Worm (Caenorhabditis elegans): Measurements from ENCODE around the gene srj-11.
A peak's percentile ranks its signal among the peaks of the same experiment; 100 is the strongest.

srj-11 gene

DNA sequence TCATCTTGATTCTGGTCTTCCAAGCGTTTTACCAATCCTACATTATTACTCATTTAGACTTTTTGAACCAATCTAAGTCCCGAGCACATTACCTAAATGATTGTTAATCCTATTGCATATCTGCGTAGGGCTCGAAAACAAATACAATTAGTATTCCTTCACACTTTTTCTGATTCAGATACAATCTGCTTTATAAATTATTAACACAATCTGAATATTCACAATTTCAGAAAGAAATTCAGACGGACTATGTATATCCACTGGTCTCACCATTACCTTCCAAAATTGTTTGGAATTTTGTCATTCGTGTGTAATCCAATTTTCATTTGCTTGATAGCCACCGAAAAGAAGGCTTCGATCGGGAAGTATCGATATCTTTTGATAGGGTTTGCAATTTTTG is at the start of gene srj-11:
Gene srj-11, plus strand, starts transcription at position 250 of the 400 bp plus-strand sequence.
- TF ChIP-seq hmg-4 (GFP tag; optimal IDR thresholded peaks at IDR 0.05) (no peak), hnd-1 (tag; optimal IDR thresholded peaks at IDR 0.05) (no peak), flt-1 (GFP tag; IDR thresholded peaks at IDR 0.05) (no peak), tbx-11 (GFP tag; IDR thresholded peaks at IDR 0.05) (no peak), hmbx-1 (tag; optimal IDR thresholded peaks at IDR 0.05) (no peak), B0310.2 (tag; optimal IDR thresholded peaks at IDR 0.05) (no peak), F13C5.2 (tag; optimal IDR thresholded peaks at IDR 0.05) (no peak), tra-4 (tag; optimal IDR thresholded peaks at IDR 0.05) (no peak), ets-7 (tag; optimal IDR thresholded peaks at IDR 0.05) (no peak), ceh-36 (tag; optimal IDR thresholded peaks at IDR 0.05) (no peak), pes-1 (GFP tag; IDR thresholded peaks at IDR 0.05) (no peak), ceh-13 (GFP tag; optimal IDR thresholded peaks at IDR 0.05) (no peak), sea-1 (GFP tag; conservative IDR thresholded peaks at IDR 0.05) (no peak), tbx-37 (GFP tag; conservative IDR thresholded peaks at IDR 0.05) (no peak), ama-1 (optimal IDR thresholded peaks at IDR 0.05) (no peak)

DNA sequence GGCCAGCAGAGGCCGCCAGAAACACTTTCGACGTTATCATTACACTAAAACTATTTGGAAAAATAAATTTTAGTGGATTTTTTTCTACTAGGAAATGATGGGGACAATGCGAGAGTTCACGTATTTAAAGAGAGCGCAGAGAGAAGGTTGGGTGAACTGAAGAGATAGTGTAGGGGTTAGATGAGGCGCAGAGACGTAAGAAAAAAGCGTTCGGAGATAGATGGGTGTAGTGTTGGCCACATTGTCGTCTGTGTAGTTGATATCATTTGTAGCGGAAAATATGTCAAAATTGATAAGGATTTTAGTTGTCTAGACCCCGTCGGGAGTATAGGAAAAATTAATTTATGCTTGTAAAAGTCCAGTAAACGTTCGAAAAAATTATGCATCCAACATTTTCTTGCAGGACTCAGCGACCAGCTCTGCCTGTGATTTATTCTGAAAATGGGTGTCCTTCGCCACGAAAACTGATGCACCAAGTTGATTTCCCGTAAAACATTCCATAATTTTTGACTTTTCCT is 48.1 kb upstream of the srj-11 start, which contains the start of the genes Y73C8B.3 and Y73C8B.9:
Gene Y73C8B.3, minus strand, starts transcription at position 147 of the 518 bp plus-strand sequence.
Gene Y73C8B.9, plus strand, starts transcription at position 468 of the 518 bp plus-strand sequence.
- TF ChIP-seq ceh-13 (GFP tag; optimal IDR thresholded peaks at IDR 0.05) (no peak), tra-4 (tag; optimal IDR thresholded peaks at IDR 0.05) (no peak), flt-1 (GFP tag; IDR thresholded peaks at IDR 0.05) (no peak), hnd-1 (tag; optimal IDR thresholded peaks at IDR 0.05) (no peak), hmg-4 (GFP tag; optimal IDR thresholded peaks at IDR 0.05) (no peak), B0310.2 (tag; optimal IDR thresholded peaks at IDR 0.05) (no peak), hmbx-1 (tag; optimal IDR thresholded peaks at IDR 0.05) (no peak), sea-1 (GFP tag; conservative IDR thresholded peaks at IDR 0.05) (no peak), scrt-1 (GFP tag; IDR thresholded peaks at IDR 0.05) (no peak), pes-1 (GFP tag; IDR thresholded peaks at IDR 0.05) (no peak), F13C5.2 (tag; optimal IDR thresholded peaks at IDR 0.05) (no peak), ets-7 (tag; optimal IDR thresholded peaks at IDR 0.05) (no peak), ama-1 (optimal IDR thresholded peaks at IDR 0.05) (no peak), tbx-37 (GFP tag; conservative IDR thresholded peaks at IDR 0.05) (no peak), ceh-36 (tag; optimal IDR thresholded peaks at IDR 0.05) (no peak)

DNA sequence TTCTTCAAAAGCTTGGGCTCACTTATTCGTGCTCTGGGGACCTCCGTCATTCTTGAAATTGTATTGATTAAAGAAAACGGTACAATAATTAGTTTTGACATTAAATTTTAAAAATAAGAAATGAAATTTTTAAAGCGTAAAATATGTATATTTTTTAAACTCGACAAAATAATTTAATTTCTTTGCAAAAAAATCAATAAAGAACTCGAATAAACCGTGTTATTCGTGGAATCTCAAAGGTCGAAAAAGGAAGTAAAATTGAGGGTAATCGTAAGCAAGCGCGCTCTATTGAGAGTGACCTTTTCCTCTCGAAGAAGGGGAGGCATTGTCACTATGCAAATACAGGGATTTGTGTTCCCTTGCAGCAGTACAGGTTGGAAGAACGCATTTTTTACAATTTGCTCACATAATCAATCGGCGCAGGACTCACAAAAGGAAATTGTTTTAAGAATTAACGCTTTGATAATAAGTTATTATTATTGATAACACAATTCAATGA is 46.2 kb upstream of the srj-11 start, which contains the start of gene Y73C8B.2:
Gene Y73C8B.2, minus strand, starts transcription at position 51 of the 499 bp plus-strand sequence.
- TF ChIP-seq F13C5.2 (tag; optimal IDR thresholded peaks at IDR 0.05) (peak; percentile 5), aly-1 (tag; optimal IDR thresholded peaks at IDR 0.05) (no peak), tbx-11 (GFP tag; IDR thresholded peaks at IDR 0.05) (peak; percentile 39; the same call in 1 of the 2 replicates), tbx-37 (GFP tag; conservative IDR thresholded peaks at IDR 0.05) (no peak), hmbx-1 (tag; optimal IDR thresholded peaks at IDR 0.05) (no peak), scrt-1 (GFP tag; IDR thresholded peaks at IDR 0.05) (no peak), sea-1 (GFP tag; conservative IDR thresholded peaks at IDR 0.05) (no peak)

DNA sequence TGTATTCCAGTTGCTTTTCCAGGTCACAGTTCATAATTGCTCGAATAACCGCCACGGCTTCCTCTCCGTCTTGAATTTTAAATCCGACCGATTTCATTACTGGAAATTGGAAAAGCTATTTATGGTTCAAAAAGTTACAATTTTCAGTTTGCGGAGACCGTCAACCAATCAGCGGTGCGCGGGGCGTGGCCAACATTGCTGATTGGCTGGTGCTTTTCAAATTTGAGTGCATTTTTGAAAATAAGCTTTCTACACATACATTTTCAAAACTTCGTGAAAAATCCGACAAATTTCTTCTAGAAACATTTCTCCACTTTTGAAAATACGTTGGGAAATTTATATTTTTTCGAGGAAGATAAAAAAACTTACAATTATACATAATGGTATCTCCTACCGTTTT is 45.4 kb upstream of the srj-11 start:
- no peak for TF ChIP-seq tra-4 (tag; optimal IDR thresholded peaks at IDR 0.05)
- no peak for TF ChIP-seq flt-1 (GFP tag; IDR thresholded peaks at IDR 0.05)
- no peak for TF ChIP-seq aly-1 (tag; optimal IDR thresholded peaks at IDR 0.05)
- no peak for TF ChIP-seq ama-1 (optimal IDR thresholded peaks at IDR 0.05)
- TF ChIP-seq hnd-1 (tag; optimal IDR thresholded peaks at IDR 0.05) = no peak
- TF ChIP-seq pes-1 (GFP tag; IDR thresholded peaks at IDR 0.05) = no peak
- TF ChIP-seq tbx-11 (GFP tag; IDR thresholded peaks at IDR 0.05) = no peak
- TF ChIP-seq tbx-37 (GFP tag; conservative IDR thresholded peaks at IDR 0.05) = no peak
- no peak for TF ChIP-seq hmg-4 (GFP tag; optimal IDR thresholded peaks at IDR 0.05)
- no peak for TF ChIP-seq F13C5.2 (tag; optimal IDR thresholded peaks at IDR 0.05)
- no peak for TF ChIP-seq ceh-36 (tag; optimal IDR thresholded peaks at IDR 0.05)
- TF ChIP-seq B0310.2 (tag; optimal IDR thresholded peaks at IDR 0.05) = no peak
- no peak for TF ChIP-seq ceh-13 (GFP tag; optimal IDR thresholded peaks at IDR 0.05)

DNA sequence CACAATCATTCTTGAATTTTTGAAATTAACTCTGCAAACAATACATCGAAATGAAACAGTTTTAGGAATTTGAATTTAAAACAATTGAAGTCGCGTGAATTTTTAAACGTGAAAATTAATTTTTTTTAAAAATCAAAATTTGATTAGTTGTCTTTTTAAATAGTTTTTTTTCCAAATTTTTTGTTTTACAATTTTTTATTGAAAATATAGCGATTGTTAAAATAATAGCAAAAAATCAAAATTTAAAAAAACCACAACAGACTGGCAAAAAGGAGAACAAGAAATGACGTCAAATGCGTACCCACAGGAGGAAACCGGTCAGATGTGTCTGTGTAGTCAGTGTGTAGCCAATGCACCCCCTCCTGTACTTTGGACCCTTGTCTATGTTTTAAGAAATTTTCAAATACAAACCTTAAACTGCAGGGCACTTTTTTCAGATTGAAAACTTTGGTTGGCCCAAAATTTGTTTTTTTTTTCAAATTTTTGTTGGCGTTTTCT is 44.3 kb upstream of the srj-11 start, which contains the start of the genes Y73C8B.1 and Y73C8B.5:
Gene Y73C8B.1, minus strand, starts transcription at position 51 of the 498 bp plus-strand sequence.
Gene Y73C8B.5, plus strand, starts transcription at position 437 of the 498 bp plus-strand sequence.
- TF ChIP-seq ama-1 (optimal IDR thresholded peaks at IDR 0.05) (no peak), hmbx-1 (tag; optimal IDR thresholded peaks at IDR 0.05) (no peak), hnd-1 (tag; optimal IDR thresholded peaks at IDR 0.05) (no peak), F13C5.2 (tag; optimal IDR thresholded peaks at IDR 0.05) (no peak), pes-1 (GFP tag; IDR thresholded peaks at IDR 0.05) (no peak), scrt-1 (GFP tag; IDR thresholded peaks at IDR 0.05) (no peak), tbx-11 (GFP tag; IDR thresholded peaks at IDR 0.05) (no peak), tbx-37 (GFP tag; conservative IDR thresholded peaks at IDR 0.05) (no peak), aly-1 (tag; optimal IDR thresholded peaks at IDR 0.05) (no peak), B0310.2 (tag; optimal IDR thresholded peaks at IDR 0.05) (no peak), hmg-4 (GFP tag; optimal IDR thresholded peaks at IDR 0.05) (no peak)

DNA sequence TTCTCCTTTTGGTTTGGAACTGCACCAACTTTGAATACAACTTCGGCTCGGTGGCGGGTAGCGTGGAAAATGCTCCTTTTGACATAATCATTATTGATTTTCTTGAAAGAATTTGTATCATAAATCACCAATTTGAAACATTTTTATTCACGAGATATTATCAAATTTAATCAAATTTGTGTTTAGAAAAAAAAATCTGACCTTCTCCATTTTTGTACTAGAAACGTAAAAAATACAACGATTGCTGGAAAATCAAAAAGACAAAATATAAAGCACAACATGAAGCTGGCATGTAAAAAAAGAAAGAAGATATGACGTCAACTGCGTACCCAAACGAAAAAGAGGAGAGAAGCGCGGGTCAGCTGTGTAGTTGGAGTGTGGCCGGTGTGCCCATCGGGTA is 40.9 kb upstream of the srj-11 start, which contains the start of gene K08D9.4:
Gene K08D9.4, minus strand, starts transcription at position 101 of the 400 bp plus-strand sequence.
- TF ChIP-seq ceh-36 (tag; optimal IDR thresholded peaks at IDR 0.05) = no peak

DNA sequence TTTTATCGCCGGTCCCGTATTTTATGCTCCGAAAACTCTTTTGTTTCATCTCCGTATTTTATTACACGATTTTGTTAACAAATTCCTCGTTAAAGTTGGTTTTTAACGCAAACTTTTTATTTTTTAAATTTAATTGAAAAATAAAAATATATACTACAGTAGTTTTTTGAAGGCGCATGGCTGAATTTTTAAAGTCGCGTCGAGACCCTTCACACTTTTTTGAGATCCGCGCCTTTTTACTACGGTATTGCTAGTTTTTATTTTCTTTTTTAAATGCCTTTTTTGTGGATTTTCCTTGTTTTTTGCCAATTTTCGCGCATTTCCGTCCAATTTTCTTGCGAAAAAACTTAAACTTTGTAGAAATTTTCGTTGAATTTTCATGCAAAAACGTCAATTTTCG is 36.8 kb upstream of the srj-11 start:
- TF ChIP-seq tra-4 (tag; optimal IDR thresholded peaks at IDR 0.05) = no peak
- TF ChIP-seq hmbx-1 (tag; optimal IDR thresholded peaks at IDR 0.05) = no peak
- no peak for TF ChIP-seq F13C5.2 (tag; optimal IDR thresholded peaks at IDR 0.05)
- TF ChIP-seq scrt-1 (GFP tag; IDR thresholded peaks at IDR 0.05) = no peak
- TF ChIP-seq pes-1 (GFP tag; IDR thresholded peaks at IDR 0.05) = no peak
- no peak for TF ChIP-seq aly-1 (tag; optimal IDR thresholded peaks at IDR 0.05)
- TF ChIP-seq sea-1 (GFP tag; conservative IDR thresholded peaks at IDR 0.05) = no peak
